Fruit fly (Drosophila melanogaster) whole organism, embryonic: Measurements from ENCODE around the gene CG42329.

ENCODE experiments used
- Adf1 ChIP-seq: fragments of 200-800 bp; sonication (Bioruptor generic); IDR thresholded peaks from 2 replicates; pipeline ENCODE4 v1.3.6; 2022; ENCODE audit warnings: missing biosample characterization, missing genetic modification characterization
- Aef1 ChIP-seq: fragments of 200-800 bp; sonication (Bioruptor generic); IDR thresholded peaks from 3 replicates; pipeline ENCODE4 v1.3.6; 2022; ENCODE audit warnings: missing biosample characterization, missing genetic modification characterization
- B-H2 ChIP-seq: fragments of 200-800 bp; sonication (Bioruptor generic); optimal IDR thresholded peaks from 2 replicates; lab custom pipeline; 2018; ENCODE audit warnings: missing biosample characterization, mild to moderate bottlenecking, missing genetic modification characterization
- Blimp-1 ChIP-seq: fragments of 200-800 bp; sonication (Bioruptor generic); optimal IDR thresholded peaks from 3 replicates; lab custom pipeline; 2018; ENCODE audit warnings: missing biosample characterization, missing genetic modification characterization, mild to moderate bottlenecking, moderate library complexity, missing genetic modification reagents
- Bteb2 ChIP-seq: fragments of 200-800 bp; sonication (Bioruptor generic); optimal IDR thresholded peaks from 2 replicates; lab custom pipeline; 2016; ENCODE audit warnings: missing biosample characterization, missing genetic modification characterization
- CG10543 ChIP-seq: fragments of 200-800 bp; sonication (Bioruptor generic); optimal IDR thresholded peaks from 3 replicates; lab custom pipeline; 2017; ENCODE audit warnings: missing biosample characterization, mild to moderate bottlenecking, missing genetic modification characterization, moderate library complexity
- CG13296 ChIP-seq: fragments of 200-800 bp; sonication (Bioruptor generic); optimal IDR thresholded peaks from 3 replicates; lab custom pipeline; 2018; ENCODE audit warnings: missing biosample characterization, mild to moderate bottlenecking, missing genetic modification characterization
- CG14965 ChIP-seq: fragments of 200-800 bp; sonication (Bioruptor generic); optimal IDR thresholded peaks from 2 replicates; lab custom pipeline; 2016; ENCODE audit warnings: missing biosample characterization, missing genetic modification characterization, borderline replicate concordance
- CG15514 ChIP-seq: fragments of 200-800 bp; sonication (Bioruptor generic); optimal IDR thresholded peaks from 3 replicates; lab custom pipeline; 2017; ENCODE audit warnings: missing biosample characterization, missing genetic modification characterization, mild to moderate bottlenecking, moderate library complexity, missing genetic modification reagents
- CG1647 ChIP-seq: fragments of 200-800 bp; sonication (Bioruptor generic); optimal IDR thresholded peaks from 3 replicates; lab custom pipeline; 2016; ENCODE audit warnings: missing biosample characterization, missing genetic modification characterization
- CG16815 ChIP-seq: fragments of 200-800 bp; sonication (Bioruptor generic); optimal IDR thresholded peaks from 3 replicates; lab custom pipeline; 2017; ENCODE audit warnings: missing biosample characterization, mild to moderate bottlenecking, missing genetic modification characterization
- CG17829 ChIP-seq: fragments of 200-800 bp; optimal IDR thresholded peaks from 2 replicates; lab custom pipeline; 2019; ENCODE audit warnings: missing biosample characterization, mild to moderate bottlenecking, missing genetic modification characterization, moderate library complexity
- CG18476 ChIP-seq: fragments of 200-800 bp; sonication (Bioruptor generic); optimal IDR thresholded peaks from 2 replicates; lab custom pipeline; 2016; ENCODE audit warnings: missing biosample characterization, mild to moderate bottlenecking, missing genetic modification characterization
- CG2120 ChIP-seq: fragments of 200-800 bp; sonication (Bioruptor generic); optimal IDR thresholded peaks from 3 replicates; lab custom pipeline; 2016; ENCODE audit warnings: missing biosample characterization, missing genetic modification characterization
- CG31224 ChIP-seq: fragments of 200-800 bp; sonication (Bioruptor generic); IDR thresholded peaks from 2 replicates; pipeline ENCODE4 v1.3.6; 2022; ENCODE audit warnings: missing biosample characterization, missing genetic modification characterization
- CG32772 ChIP-seq: fragments of 200-800 bp; sonication (Bioruptor generic); IDR thresholded peaks from 2 replicates; pipeline ENCODE4 v1.3.6; 2022; ENCODE audit warnings: missing biosample characterization, missing genetic modification characterization
- CG3726 ChIP-seq: fragments of 200-800 bp; sonication (Bioruptor generic); IDR thresholded peaks from 3 replicates; pipeline ENCODE4, ENCODE4 v1.3.6; 2022; ENCODE audit warnings: missing biosample characterization, missing genetic modification characterization
- CG6254 ChIP-seq: fragments of 200-800 bp; sonication (Bioruptor generic); optimal IDR thresholded peaks from 3 replicates; lab custom pipeline; 2017; ENCODE audit warnings: mild to moderate bottlenecking, missing biosample characterization, missing genetic modification reagents, missing genetic modification characterization
- CG7357 ChIP-seq: fragments of 200-800 bp; sonication (Bioruptor generic); IDR thresholded peaks from 3 replicates; pipeline ENCODE4 v1.3.6; 2022; ENCODE audit warnings: missing biosample characterization, missing genetic modification characterization
- CG7928 ChIP-seq: fragments of 200-800 bp; sonication (Bioruptor generic); optimal IDR thresholded peaks from 2 replicates; lab custom pipeline; 2017; ENCODE audit warnings: missing biosample characterization, mild to moderate bottlenecking, missing genetic modification characterization
- CG8290 ChIP-seq, 3 experiments: fragments of 200-800 bp; sonication (Bioruptor generic); optimal IDR thresholded peaks; 2 replicates each; lab custom pipeline; 2016 to 2019; ENCODE audit warnings: missing biosample characterization in 3 of 3, missing genetic modification characterization in 3 of 3, mild to moderate bottlenecking in 2 of 3, moderate library complexity in 1 of 3
- CG8388 ChIP-seq: fragments of 200-800 bp; sonication (Bioruptor generic); optimal IDR thresholded peaks from 2 replicates; lab custom pipeline; 2019; ENCODE audit warnings: missing biosample characterization, mild to moderate bottlenecking, missing genetic modification characterization, moderate library complexity
- Camta ChIP-seq: fragments of 200-800 bp; sonication (Bioruptor generic); optimal IDR thresholded peaks from 2 replicates; lab custom pipeline; 2016; ENCODE audit warnings: missing biosample characterization, missing genetic modification characterization
- Dad ChIP-seq: fragments of 200-800 bp; sonication (Bioruptor generic); optimal IDR thresholded peaks from 3 replicates; lab custom pipeline; 2016; ENCODE audit warnings: missing biosample characterization, missing genetic modification characterization
- Deaf1 ChIP-seq: fragments of 200-800 bp; optimal IDR thresholded peaks from 3 replicates; lab custom pipeline; 2019; ENCODE audit warnings: missing biosample characterization, mild to moderate bottlenecking, missing genetic modification characterization, moderate library complexity
- Drgx ChIP-seq: fragments of 200-800 bp; sonication (Bioruptor generic); IDR thresholded peaks from 2 replicates; pipeline ENCODE4 v1.3.6; 2022; ENCODE audit warnings: missing biosample characterization, missing genetic modification characterization
- Fer2 ChIP-seq: fragments of 200-800 bp; sonication (Bioruptor generic); optimal IDR thresholded peaks from 2 replicates; lab custom pipeline; 2018; ENCODE audit warnings: missing biosample characterization, mild to moderate bottlenecking, missing genetic modification characterization, moderate library complexity
- Fer3 ChIP-seq: fragments of 200-800 bp; sonication (Bioruptor generic); optimal IDR thresholded peaks from 2 replicates; lab custom pipeline; 2018; ENCODE audit warnings: missing biosample characterization, mild to moderate bottlenecking, missing genetic modification characterization, moderate library complexity
- Hr3 ChIP-seq: fragments of 200-800 bp; sonication (Bioruptor generic); optimal IDR thresholded peaks from 3 replicates; lab custom pipeline; 2016; ENCODE audit warnings: missing biosample characterization, missing genetic modification characterization
- Kr ChIP-seq: fragments of 200-800 bp; sonication (Bioruptor generic); optimal IDR thresholded peaks from 2 replicates; lab custom pipeline; 2017; ENCODE audit warnings: missing biosample characterization, mild to moderate bottlenecking, missing genetic modification characterization
- Mes4 ChIP-seq: fragments of 200-800 bp; sonication (Bioruptor generic); optimal IDR thresholded peaks from 2 replicates; lab custom pipeline; 2016; ENCODE audit warnings: missing biosample characterization, missing genetic modification characterization
- NC2α ChIP-seq: fragments of 200-800 bp; sonication (Bioruptor generic); optimal IDR thresholded peaks from 2 replicates; lab custom pipeline; 2016; ENCODE audit warnings: missing biosample characterization, missing genetic modification characterization
- Opbp ChIP-seq: fragments of 200-800 bp; sonication (Bioruptor generic); IDR thresholded peaks from 3 replicates; pipeline ENCODE4 v1.3.6; 2022; ENCODE audit warnings: missing biosample characterization, missing genetic modification characterization; ENCODE audit not compliant: partially characterized antibody
- Ravus ChIP-seq: fragments of 200-800 bp; sonication (Bioruptor generic); IDR thresholded peaks from 2 replicates; pipeline ENCODE4 v1.3.6; 2022; ENCODE audit warnings: missing biosample characterization, missing genetic modification characterization
- Sox102F ChIP-seq: fragments of 200-800 bp; sonication (Bioruptor generic); optimal IDR thresholded peaks from 2 replicates; lab custom pipeline; 2018; ENCODE audit warnings: missing biosample characterization, mild to moderate bottlenecking, missing genetic modification characterization, moderate library complexity
- Sry-β ChIP-seq: fragments of 200-800 bp; sonication (Bioruptor generic); optimal IDR thresholded peaks from 2 replicates; lab custom pipeline; 2018; ENCODE audit warnings: missing biosample characterization, mild to moderate bottlenecking, missing genetic modification characterization, moderate library complexity
- ac ChIP-seq: fragments of 200-800 bp; sonication (Bioruptor generic); optimal IDR thresholded peaks from 3 replicates; lab custom pipeline; 2017; ENCODE audit warnings: missing biosample characterization, mild to moderate bottlenecking, missing genetic modification characterization
- crol ChIP-seq: fragments of 200-800 bp; sonication (Bioruptor generic); IDR thresholded peaks from 2 replicates; pipeline ENCODE4 v1.3.6; 2022; ENCODE audit warnings: missing biosample characterization, missing genetic modification characterization
- cwo ChIP-seq: fragments of 200-800 bp; sonication (Bioruptor generic); optimal IDR thresholded peaks from 3 replicates; lab custom pipeline; 2017; ENCODE audit warnings: missing biosample characterization, missing genetic modification characterization, mild to moderate bottlenecking, moderate library complexity, missing genetic modification reagents
- ewg ChIP-seq: fragments of 200-800 bp; sonication (Bioruptor generic); optimal IDR thresholded peaks from 3 replicates; lab custom pipeline; 2017; ENCODE audit warnings: mild to moderate bottlenecking, missing biosample characterization, missing genetic modification reagents, missing genetic modification characterization
- grau ChIP-seq: fragments of 200-800 bp; optimal IDR thresholded peaks from 3 replicates; lab custom pipeline; 2019; ENCODE audit warnings: missing biosample characterization, mild to moderate bottlenecking, missing genetic modification characterization, moderate library complexity
- gro ChIP-seq: fragments of 200-800 bp; sonication (Bioruptor generic); optimal IDR thresholded peaks from 2 replicates; lab custom pipeline; 2016; ENCODE audit warnings: missing biosample characterization, missing genetic modification characterization
- gt ChIP-seq: fragments of 200-800 bp; sonication (Bioruptor generic); IDR thresholded peaks from 2 replicates; pipeline ENCODE4 v1.3.6; 2022; ENCODE audit warnings: missing biosample characterization, missing genetic modification characterization
- jumu ChIP-seq: fragments of 200-800 bp; sonication (Bioruptor generic); optimal IDR thresholded peaks from 3 replicates; lab custom pipeline; 2016; ENCODE audit warnings: missing biosample characterization, missing genetic modification characterization
- kay ChIP-seq: fragments of 200-800 bp; sonication (Bioruptor generic); optimal IDR thresholded peaks from 2 replicates; lab custom pipeline; 2016; ENCODE audit warnings: missing biosample characterization, missing genetic modification characterization
- lab ChIP-seq: fragments of 200-800 bp; sonication (Bioruptor generic); optimal IDR thresholded peaks from 3 replicates; lab custom pipeline; 2017; ENCODE audit warnings: missing biosample characterization, missing genetic modification characterization, mild to moderate bottlenecking, moderate library complexity, missing genetic modification reagents
- peb ChIP-seq: fragments of 200-800 bp; sonication (Bioruptor generic); IDR thresholded peaks from 2 replicates; pipeline ENCODE4 v1.3.6; 2022; ENCODE audit warnings: missing biosample characterization, missing genetic modification characterization
- pros ChIP-seq: fragments of 200-800 bp; sonication (Bioruptor generic); optimal IDR thresholded peaks from 3 replicates; lab custom pipeline; 2019; ENCODE audit warnings: missing biosample characterization, mild to moderate bottlenecking, missing genetic modification characterization, moderate library complexity
- pzg ChIP-seq: fragments of 200-800 bp; sonication (Bioruptor generic); optimal IDR thresholded peaks from 3 replicates; lab custom pipeline; 2018; ENCODE audit warnings: missing biosample characterization, mild to moderate bottlenecking, missing genetic modification characterization, moderate library complexity
- sqz ChIP-seq: fragments of 200-800 bp; sonication (Bioruptor generic); optimal IDR thresholded peaks from 3 replicates; lab custom pipeline; 2018; ENCODE audit warnings: missing biosample characterization, mild to moderate bottlenecking, missing genetic modification characterization
- ssp ChIP-seq: fragments of 200-800 bp; sonication (Bioruptor generic); IDR thresholded peaks from 2 replicates; pipeline ENCODE4 v1.3.6; 2022; ENCODE audit warnings: missing biosample characterization, missing genetic modification characterization
- yki ChIP-seq: fragments of >200 bp; optimal IDR thresholded peaks from 3 replicates; lab custom pipeline; 2018

Gene CG42329

dm6 chr2L:1230691-1231090 lies 11.6 kb downstream of the CG42329 start (continued):
- no peak for TF ChIP-seq CG10543 (GFP tag; lab: Kevin White, UChicago)
- TF ChIP-seq CG8290 (GFP tag; optimal IDR thresholded peaks at IDR 0.05; lab: Kevin White, UChicago) = no peak
- TF ChIP-seq CG8290 (tag; optimal IDR thresholded peaks at IDR 0.05; lab: Kevin White, UChicago) = peak in 1 of 2 experiments; percentile 47
- TF ChIP-seq lab (GFP tag; lab: Kevin White, UChicago) = peak; percentile 66
- TF ChIP-seq ssp (GFP tag; lab: Robert Waterston, UW) = no peak
- no peak for TF ChIP-seq CG16815
- TF ChIP-seq Dad (GFP tag; lab: Kevin White, UChicago) = no peak
- no peak for TF ChIP-seq NC2α
- TF ChIP-seq CG3726 (GFP tag; lab: Robert Waterston, UW) = no peak
- no peak for TF ChIP-seq CG1647 (GFP tag; lab: Kevin White, UChicago)
- TF ChIP-seq Blimp-1 = peak; percentile 6
- no peak for TF ChIP-seq gro (GFP tag; lab: Kevin White, UChicago)
- peak; percentile 39 for TF ChIP-seq cwo (GFP tag; lab: Kevin White, UChicago)
- TF ChIP-seq jumu (GFP tag; lab: Kevin White, UChicago) = peak; percentile 19
- TF ChIP-seq Sry-β = no peak
- no peak for TF ChIP-seq yki (lab: Kevin White, UChicago)
- peak; percentile 60 for TF ChIP-seq CG2120
- no peak for TF ChIP-seq Drgx (GFP tag; lab: Robert Waterston, UW)
- TF ChIP-seq CG18476 (GFP tag; lab: Kevin White, UChicago) = no peak
- TF ChIP-seq Adf1 (GFP tag; lab: Robert Waterston, UW) = no peak
- TF ChIP-seq Bteb2 (GFP tag; lab: Kevin White, UChicago) = no peak
- TF ChIP-seq Mes4 (GFP tag; lab: Kevin White, UChicago) = no peak
- no peak for TF ChIP-seq Ravus
- TF ChIP-seq pzg = no peak
- TF ChIP-seq sqz (GFP tag; lab: Kevin White, UChicago) = no peak
- TF ChIP-seq Hr3 (GFP tag; lab: Kevin White, UChicago) = no peak
- TF ChIP-seq Kr (GFP tag; lab: Kevin White, UChicago) = no peak
- TF ChIP-seq kay (GFP tag; lab: Kevin White, UChicago) = no peak
- TF ChIP-seq CG13296 (GFP tag; lab: Kevin White, UChicago) = no peak
- no peak for TF ChIP-seq pros (GFP tag; lab: Kevin White, UChicago)
- TF ChIP-seq CG7357 (GFP tag; lab: Robert Waterston, UW) = no peak
- no peak for TF ChIP-seq peb (GFP tag; lab: Robert Waterston, UW)
- TF ChIP-seq CG14965 (GFP tag; lab: Kevin White, UChicago) = no peak
- no peak for TF ChIP-seq Opbp
- peak; percentile 42 for TF ChIP-seq Fer3 (tag; lab: Kevin White, UChicago)
- no peak for TF ChIP-seq ac (GFP tag; lab: Kevin White, UChicago)
- TF ChIP-seq CG31224 (GFP tag; lab: Robert Waterston, UW) = no peak
- no peak for TF ChIP-seq Aef1 (GFP tag; lab: Robert Waterston, UW)
- TF ChIP-seq CG6254 = no peak
- no peak for TF ChIP-seq CG7928 (GFP tag; lab: Kevin White, UChicago)
- TF ChIP-seq grau (tag; lab: Kevin White, UChicago) = peak; percentile 36
- peak; percentile 36 for TF ChIP-seq CG15514 (GFP tag; lab: Kevin White, UChicago)
- TF ChIP-seq Fer2 = no peak
- no peak for TF ChIP-seq CG32772 (GFP tag; lab: Robert Waterston, UW)
- no peak for TF ChIP-seq crol (GFP tag; lab: Robert Waterston, UW)
- TF ChIP-seq CG8388 (GFP tag; lab: Kevin White, UChicago) = no peak
- TF ChIP-seq ewg (GFP tag; lab: Kevin White, UChicago) = no peak
- TF ChIP-seq CG17829 = no peak
- peak; percentile 46 for TF ChIP-seq Sox102F
- TF ChIP-seq B-H2 = no peak
- no peak for TF ChIP-seq gt
- TF ChIP-seq Camta = no peak
- TF ChIP-seq Deaf1 (tag; lab: Kevin White, UChicago) = no peak
